Fruit fly (Drosophila melanogaster) whole organism, wandering third instar larva: ENCODE results near the gene GILT3.

Experiments used
- Abd-B ChIP-seq: fragments of >200 bp; optimal IDR thresholded peaks from 2 replicates; lab custom pipeline; 2017; ENCODE audit warnings: missing biosample characterization, missing genetic modification characterization
- CG32264 ChIP-seq: fragments of 200-800 bp; sonication (Bioruptor generic); optimal IDR thresholded peaks from 2 replicates; lab custom pipeline; 2016; ENCODE audit warnings: missing biosample characterization, missing genetic modification characterization
- CG9705 ChIP-seq: fragments of 200-800 bp; sonication (Bioruptor generic); optimal IDR thresholded peaks from 2 replicates; lab custom pipeline; 2018; ENCODE audit warnings: missing biosample characterization, mild to moderate bottlenecking, missing genetic modification characterization
- Dfd ChIP-seq: fragments of >200 bp; optimal IDR thresholded peaks from 2 replicates; lab custom pipeline; 2017; ENCODE audit warnings: missing biosample characterization, missing genetic modification characterization
- Dif ChIP-seq: fragments of 200-275, 200-300 bp; sonication (Bioruptor generic); optimal IDR thresholded peaks from 2 replicates; lab custom pipeline; 2018; ENCODE audit warnings: missing biosample characterization, missing genetic modification characterization; ENCODE audit not compliant: partially characterized antibody
- GATAd ChIP-seq: sonication (Bioruptor generic); optimal IDR thresholded peaks from 2 replicates; lab custom pipeline; 2016; ENCODE audit warnings: missing biosample characterization, missing genetic modification characterization
- HLH106 ChIP-seq: fragments of 200-800 bp; optimal IDR thresholded peaks from 3 replicates; lab custom pipeline; 2019; ENCODE audit warnings: missing biosample characterization, mild to moderate bottlenecking, missing genetic modification characterization, moderate library complexity
- Hnf4 ChIP-seq: fragments of 200-800 bp; sonication (Bioruptor generic); optimal IDR thresholded peaks from 2 replicates; lab custom pipeline; 2016; ENCODE audit warnings: missing biosample characterization, mild to moderate bottlenecking, missing genetic modification characterization
- Hr78 ChIP-seq: fragments of >200 bp; optimal IDR thresholded peaks from 2 replicates; lab custom pipeline; 2017; ENCODE audit warnings: missing biosample characterization, missing genetic modification characterization
- Hr83 ChIP-seq: fragments of 200-300 bp; sonication (Bioruptor generic); optimal IDR thresholded peaks from 2 replicates; lab custom pipeline; 2016; ENCODE audit warnings: missing biosample characterization, mild to moderate bottlenecking, missing genetic modification characterization, moderate library complexity; ENCODE audit not compliant: poor library complexity, severe bottlenecking
- Jra ChIP-seq: sonication (Bioruptor generic); optimal IDR thresholded peaks from 2 replicates; lab custom pipeline; 2016; ENCODE audit warnings: missing biosample characterization, missing genetic modification characterization
- Myc ChIP-seq: fragments of >200 bp; optimal IDR thresholded peaks from 2 replicates; lab custom pipeline; 2017
- N ChIP-seq: fragments of >200 bp; optimal IDR thresholded peaks from 2 replicates; lab custom pipeline; 2018; ENCODE audit warnings: missing biosample characterization, missing external identifiers, missing genetic modification characterization
- OdsH ChIP-seq: fragments of 200-800 bp; sonication (Bioruptor generic); optimal IDR thresholded peaks from 2 replicates; lab custom pipeline; 2016; ENCODE audit warnings: missing biosample characterization, mild to moderate bottlenecking, missing genetic modification characterization
- Sp1 ChIP-seq: fragments of 200-800 bp; sonication (Bioruptor generic); optimal IDR thresholded peaks from 3 replicates; lab custom pipeline; 2019; ENCODE audit warnings: missing biosample characterization, mild to moderate bottlenecking, missing genetic modification characterization, moderate library complexity
- Vsx2 ChIP-seq: fragments of 200-300, 225-300 bp; sonication (Bioruptor generic); optimal IDR thresholded peaks from 2 replicates; lab custom pipeline; 2018; ENCODE audit warnings: missing biosample characterization, missing genetic modification characterization; ENCODE audit not compliant: partially characterized antibody
- br ChIP-seq: fragments of 200-800 bp; sonication (Bioruptor generic); optimal IDR thresholded peaks from 2 replicates; lab custom pipeline; 2016; ENCODE audit warnings: missing biosample characterization, missing genetic modification characterization
- brk ChIP-seq: fragments of 200-800 bp; sonication (Bioruptor generic); optimal IDR thresholded peaks from 2 replicates; lab custom pipeline; 2016; ENCODE audit warnings: missing biosample characterization, mild to moderate bottlenecking, missing genetic modification characterization
- dmrt93B ChIP-seq: fragments of 200-800 bp; sonication (Bioruptor generic); optimal IDR thresholded peaks from 2 replicates; lab custom pipeline; 2018; ENCODE audit warnings: missing biosample characterization, mild to moderate bottlenecking, missing genetic modification characterization
- dsf ChIP-seq: sonication (Bioruptor generic); optimal IDR thresholded peaks from 2 replicates; lab custom pipeline; 2016; ENCODE audit warnings: missing biosample characterization, missing genetic modification characterization, borderline replicate concordance
- ey ChIP-seq: fragments of 200-800 bp; sonication (Bioruptor generic); optimal IDR thresholded peaks from 2 replicates; lab custom pipeline; 2016; ENCODE audit warnings: missing biosample characterization, missing genetic modification characterization
- foxo ChIP-seq, 2 experiments: fragments of 200-800 bp; sonication (Bioruptor generic); optimal IDR thresholded peaks; 2 replicates in 1 of 2; 3 replicates in 1 of 2; lab custom pipeline; 2016 to 2017; ENCODE audit warnings: missing biosample characterization in 2 of 2, missing genetic modification characterization in 2 of 2
- fru ChIP-seq: fragments of 200-800 bp; sonication (Bioruptor generic); optimal IDR thresholded peaks from 3 replicates; lab custom pipeline; 2016; ENCODE audit warnings: missing biosample characterization, mild to moderate bottlenecking, missing genetic modification characterization
- h ChIP-seq: fragments of 200-800 bp; sonication (Bioruptor generic); optimal IDR thresholded peaks from 3 replicates; lab custom pipeline; 2016; ENCODE audit warnings: missing biosample characterization, mild to moderate bottlenecking, missing genetic modification characterization
- jim ChIP-seq: fragments of 175-275, 200-325 bp; sonication (Bioruptor generic); optimal IDR thresholded peaks from 2 replicates; lab custom pipeline; 2016; ENCODE audit warnings: missing biosample characterization, mild to moderate bottlenecking, missing genetic modification characterization
- lola ChIP-seq: fragments of >200 bp; optimal IDR thresholded peaks from 2 replicates; lab custom pipeline; 2017; ENCODE audit warnings: missing biosample characterization, missing genetic modification characterization
- pan ChIP-seq: fragments of >200 bp; optimal IDR thresholded peaks from 2 replicates; lab custom pipeline; 2017
- psq ChIP-seq: fragments of 200-800 bp; sonication (Bioruptor generic); optimal IDR thresholded peaks from 3 replicates; lab custom pipeline; 2017; ENCODE audit warnings: missing biosample characterization, mild to moderate bottlenecking, missing genetic modification characterization, moderate library complexity
- rgr ChIP-seq: fragments of 200-800 bp; sonication (Bioruptor generic); optimal IDR thresholded peaks from 3 replicates; lab custom pipeline; 2016; ENCODE audit warnings: missing biosample characterization, mild to moderate bottlenecking, missing genetic modification characterization
- sage ChIP-seq: fragments of 200-800 bp; sonication (Bioruptor generic); optimal IDR thresholded peaks from 2 replicates; lab custom pipeline; 2016; ENCODE audit warnings: missing biosample characterization, mild to moderate bottlenecking, missing genetic modification characterization
- sv ChIP-seq: fragments of 200-800 bp; sonication (Bioruptor generic); optimal IDR thresholded peaks from 3 replicates; lab custom pipeline; 2016; ENCODE audit warnings: missing biosample characterization, missing genetic modification characterization
- tai ChIP-seq: sonication (Bioruptor generic); optimal IDR thresholded peaks from 2 replicates; lab custom pipeline; 2016; ENCODE audit warnings: missing biosample characterization, missing genetic modification characterization
- usp ChIP-seq: fragments of >200 bp; optimal IDR thresholded peaks from 2 replicates; lab custom pipeline; 2017; ENCODE audit warnings: missing biosample characterization, missing genetic modification characterization
- woc ChIP-seq: sonication (Bioruptor generic); optimal IDR thresholded peaks from 2 replicates; lab custom pipeline; 2016; ENCODE audit warnings: missing biosample characterization, mild to moderate bottlenecking, missing genetic modification characterization

GILT3 gene

DNA sequence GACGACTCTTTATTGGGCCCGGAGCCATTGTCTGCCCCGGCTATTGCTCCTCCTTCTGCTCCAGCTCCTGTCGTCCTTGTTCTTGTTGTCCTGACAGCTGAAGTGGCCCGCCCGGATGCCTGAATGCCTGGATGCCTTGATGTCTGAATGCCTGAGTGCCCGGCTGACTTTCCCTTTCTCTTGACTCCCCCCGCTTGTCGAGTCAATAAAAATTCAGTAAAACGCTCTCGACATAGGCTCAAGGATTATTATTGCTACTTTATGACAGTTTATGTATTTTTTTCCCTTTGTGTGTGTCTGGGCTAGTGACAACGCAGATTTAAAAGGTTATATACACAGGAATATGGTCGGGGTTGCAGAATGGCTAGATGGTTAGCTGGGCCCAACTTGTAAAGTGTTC is 27.3 kb upstream of the GILT3 start:
- TF ChIP-seq psq (GFP tag; lab: Kevin White, UChicago) (no peak), brk (GFP tag; lab: Kevin White, UChicago) (no peak), Sp1 (GFP tag; lab: Kevin White, UChicago) (no peak), dmrt93B (GFP tag; lab: Kevin White, UChicago) (no peak), sv (GFP tag; lab: Kevin White, UChicago) (no peak), Dfd (GFP tag; lab: Kevin White, UChicago) (no peak), dsf (GFP tag; lab: Kevin White, UChicago) (no peak), Jra (GFP tag; lab: Kevin White, UChicago) (no peak), CG9705 (no peak), N (GFP tag; lab: Kevin White, UChicago) (no peak)

dm6 chr3R:23652525-23653108 is 24.5 kb upstream of the GILT3 start:
- TF ChIP-seq sv (GFP tag; lab: Kevin White, UChicago): peak; percentile 45
- peak; percentile 72 for TF ChIP-seq dmrt93B (GFP tag; lab: Kevin White, UChicago)
- TF ChIP-seq Jra (GFP tag; lab: Kevin White, UChicago): no peak
- peak; percentile 60 for TF ChIP-seq psq (GFP tag; lab: Kevin White, UChicago)
- TF ChIP-seq foxo (GFP tag; optimal IDR thresholded peaks at IDR 0.05; lab: Kevin White, UChicago): peak in 1 of 2 experiments; percentile 80
- no peak for TF ChIP-seq Dif (GFP tag; lab: Kevin White, UChicago)
- peak; percentile 60 for TF ChIP-seq Sp1 (GFP tag; lab: Kevin White, UChicago)
- peak; percentile 65 for TF ChIP-seq GATAd (GFP tag; lab: Kevin White, UChicago)
- TF ChIP-seq CG9705: peak; percentile 53
- no peak for TF ChIP-seq N (GFP tag; lab: Kevin White, UChicago)
- TF ChIP-seq fru (GFP tag; lab: Kevin White, UChicago): peak; percentile 74
- peak; percentile 84 for TF ChIP-seq h
- TF ChIP-seq brk (GFP tag; lab: Kevin White, UChicago): peak; percentile 56
- no peak for TF ChIP-seq Myc (lab: Kevin White, UChicago)
- TF ChIP-seq dsf (GFP tag; lab: Kevin White, UChicago): peak; percentile 68
- TF ChIP-seq OdsH (GFP tag; lab: Kevin White, UChicago): peak; percentile 87
- peak; percentile 35 for TF ChIP-seq CG32264 (GFP tag; lab: Kevin White, UChicago)
- TF ChIP-seq usp: no peak
- peak; percentile 23 for TF ChIP-seq sage (GFP tag; lab: Kevin White, UChicago)
- peak; percentile 41 for TF ChIP-seq tai (GFP tag; lab: Kevin White, UChicago)
- TF ChIP-seq rgr (GFP tag; lab: Kevin White, UChicago): peak; percentile 90
- no peak for TF ChIP-seq lola (GFP tag; lab: Kevin White, UChicago)
- TF ChIP-seq Dfd (GFP tag; lab: Kevin White, UChicago): no peak
- TF ChIP-seq Hnf4: peak; percentile 82
- no peak for TF ChIP-seq Vsx2
- no peak for TF ChIP-seq pan
- peak; percentile 90 for TF ChIP-seq Hr83 (GFP tag; lab: Kevin White, UChicago)
- no peak for TF ChIP-seq Abd-B (GFP tag; lab: Kevin White, UChicago)
- peak; percentile 53 for TF ChIP-seq HLH106 (tag; lab: Kevin White, UChicago)
- no peak for TF ChIP-seq Hr78 (GFP tag; lab: Kevin White, UChicago)
- peak; percentile 56 for TF ChIP-seq ey (GFP tag; lab: Kevin White, UChicago)
- no peak for TF ChIP-seq woc
- peak; percentile 81 for TF ChIP-seq br (GFP tag; lab: Kevin White, UChicago)

- TF ChIP-seq usp: no peak
- TF ChIP-seq CG32264 (GFP tag; lab: Kevin White, UChicago): no peak
- TF ChIP-seq jim (GFP tag; lab: Kevin White, UChicago): no peak
Measured at dm6 chr3R:23655501-23655900, 21.7 kb upstream of the GILT3 start.
